Worm (Caenorhabditis elegans) whole organism, late embryonic: Measurements from ENCODE around the gene C16D9.5.

Source experiments
- C08G9.2 ChIP-seq: sonication (generic microtip); optimal IDR thresholded peaks from 2 replicates; lab custom pipeline; 2016; ENCODE audit warnings: mild to moderate bottlenecking, missing genetic modification characterization, moderate library complexity, missing compliant biosample characterization
- C38D4.7 ChIP-seq: fragments of 200-800 bp; sonication (Bioruptor generic); optimal IDR thresholded peaks from 2 replicates; lab custom pipeline; 2018; ENCODE audit warnings: mild to moderate bottlenecking, missing genetic modification characterization, moderate library complexity, missing compliant biosample characterization
- K02D7.2 ChIP-seq: sonication (generic microtip); optimal IDR thresholded peaks from 2 replicates; lab custom pipeline; 2017; ENCODE audit warnings: mild to moderate bottlenecking, missing genetic modification characterization, missing compliant biosample characterization
- ahr-1 ChIP-seq: sonication (generic microtip); optimal IDR thresholded peaks from 2 replicates; lab custom pipeline; 2016; ENCODE audit warnings: missing genetic modification characterization, missing compliant biosample characterization
- ama-1 ChIP-seq: fragments of 150-350 bp; optimal IDR thresholded peaks from 2 replicates; lab custom pipeline; 2014
- ceh-14 ChIP-seq: sonication (generic microtip); optimal IDR thresholded peaks from 2 replicates; lab custom pipeline; 2016; ENCODE audit warnings: missing genotype, missing genetic modification characterization, missing compliant biosample characterization
- ceh-2 ChIP-seq: sonication (generic microtip); optimal IDR thresholded peaks from 2 replicates; lab custom pipeline; 2016; ENCODE audit warnings: missing genotype, missing genetic modification characterization, missing compliant biosample characterization
- ceh-30 ChIP-seq: fragments of 150-350 bp; optimal IDR thresholded peaks from 2 replicates; lab custom pipeline; 2014; ENCODE audit warnings: missing biosample characterization, missing genetic modification characterization
- ceh-6 ChIP-seq: fragments of 200-800 bp; sonication (Bioruptor generic); optimal IDR thresholded peaks from 2 replicates; lab custom pipeline; 2018; ENCODE audit warnings: mild to moderate bottlenecking, missing genetic modification characterization, missing compliant biosample characterization
- ceh-9 ChIP-seq: sonication (generic microtip); optimal IDR thresholded peaks from 2 replicates; lab custom pipeline; 2016; ENCODE audit warnings: mild to moderate bottlenecking, missing genetic modification characterization, inconsistent platforms, missing compliant biosample characterization
- dve-1 ChIP-seq: sonication (generic microtip); optimal IDR thresholded peaks from 2 replicates; lab custom pipeline; 2017; ENCODE audit warnings: antibody characterized with exemption, mild to moderate bottlenecking, missing genetic modification characterization, missing compliant biosample characterization
- elt-2 ChIP-seq: sonication (generic microtip); optimal IDR thresholded peaks from 2 replicates; lab custom pipeline; 2016; ENCODE audit warnings: missing genetic modification reagents, missing genetic modification characterization, missing compliant biosample characterization
- elt-4 ChIP-seq: sonication (generic microtip); optimal IDR thresholded peaks from 2 replicates; lab custom pipeline; 2016; ENCODE audit warnings: missing genetic modification characterization, missing compliant biosample characterization
- ets-4 ChIP-seq: sonication (generic microtip); optimal IDR thresholded peaks from 2 replicates; lab custom pipeline; 2016; ENCODE audit warnings: missing genetic modification characterization, missing compliant biosample characterization
- fkh-10 ChIP-seq: fragments of 150-350 bp; optimal IDR thresholded peaks from 2 replicates; lab custom pipeline; 2014; ENCODE audit warnings: missing biosample characterization, missing genetic modification reagents, missing genetic modification characterization
- fkh-6 ChIP-seq: sonication (generic microtip); optimal IDR thresholded peaks from 2 replicates; lab custom pipeline; 2016; ENCODE audit warnings: missing genetic modification characterization, missing compliant biosample characterization
- hlh-30 ChIP-seq: sonication (generic microtip); optimal IDR thresholded peaks from 2 replicates; lab custom pipeline; 2017; ENCODE audit warnings: antibody characterized with exemption, missing genetic modification characterization, missing compliant biosample characterization; ENCODE audit not compliant: insufficient read depth
- hlh-8 ChIP-seq: sonication (generic microtip); optimal IDR thresholded peaks from 2 replicates; lab custom pipeline; 2016; ENCODE audit warnings: missing genotype, missing genetic modification characterization, missing compliant biosample characterization
- madf-2 ChIP-seq: sonication (generic microtip); optimal IDR thresholded peaks from 2 replicates; lab custom pipeline; 2017; ENCODE audit warnings: missing genetic modification characterization, missing compliant biosample characterization
- nfya-1 ChIP-seq: sonication (generic microtip); optimal IDR thresholded peaks from 2 replicates; lab custom pipeline; 2017; ENCODE audit warnings: missing genetic modification characterization, mild to moderate bottlenecking, missing compliant biosample characterization, antibody characterized with exemption, moderate library complexity
- nhr-232 ChIP-seq: sonication (generic microtip); optimal IDR thresholded peaks from 2 replicates; lab custom pipeline; 2016; ENCODE audit warnings: missing genetic modification characterization, missing compliant biosample characterization
- odd-2 ChIP-seq: sonication (generic microtip); optimal IDR thresholded peaks from 2 replicates; lab custom pipeline; 2017; ENCODE audit warnings: antibody characterized with exemption, mild to moderate bottlenecking, missing genetic modification characterization, missing compliant biosample characterization
- pag-3 ChIP-seq: sonication (generic microtip); optimal IDR thresholded peaks from 2 replicates; lab custom pipeline; 2016; ENCODE audit warnings: missing compliant biosample characterization, missing genetic modification characterization, borderline replicate concordance
- pat-9 ChIP-seq: fragments of 200-800 bp; sonication (Bioruptor generic); optimal IDR thresholded peaks from 2 replicates; lab custom pipeline; 2018; ENCODE audit warnings: mild to moderate bottlenecking, missing genetic modification characterization, moderate library complexity, missing compliant biosample characterization
- pha-2 ChIP-seq: sonication (generic microtip); optimal IDR thresholded peaks from 2 replicates; lab custom pipeline; 2017; ENCODE audit warnings: mild to moderate bottlenecking, missing genetic modification characterization, missing compliant biosample characterization
- pha-4 ChIP-seq: fragments of 150-350 bp; optimal IDR thresholded peaks from 2 replicates; lab custom pipeline; 2018; ENCODE audit warnings: missing biosample characterization, missing genetic modification reagents, missing genetic modification characterization
- pqm-1 ChIP-seq: sonication (generic microtip); optimal IDR thresholded peaks from 2 replicates; lab custom pipeline; 2016; ENCODE audit warnings: missing genetic modification characterization, missing compliant biosample characterization
- sdc-2 ChIP-seq: sonication (generic microtip); optimal IDR thresholded peaks from 2 replicates; lab custom pipeline; 2016; ENCODE audit warnings: missing genotype, missing genetic modification characterization, missing compliant biosample characterization
- sox-2 ChIP-seq: fragments of 200-800 bp; sonication (Bioruptor generic); IDR thresholded peaks from 2 replicates; pipeline ENCODE4 v1.3.6; 2022; ENCODE audit warnings: missing genetic modification reagents, missing genetic modification characterization, missing compliant biosample characterization
- tbx-2 ChIP-seq: sonication (generic microtip); optimal IDR thresholded peaks from 2 replicates; lab custom pipeline; 2016; ENCODE audit warnings: missing genetic modification characterization, missing compliant biosample characterization
- tbx-7 ChIP-seq: sonication (generic microtip); optimal IDR thresholded peaks from 2 replicates; lab custom pipeline; 2016; ENCODE audit warnings: missing genotype, missing genetic modification characterization, missing compliant biosample characterization
- ttx-3 ChIP-seq: sonication (generic microtip); optimal IDR thresholded peaks from 2 replicates; lab custom pipeline; 2016; ENCODE audit warnings: missing genetic modification reagents, missing genetic modification characterization, missing compliant biosample characterization
- unc-42 ChIP-seq: sonication (generic microtip); optimal IDR thresholded peaks from 2 replicates; lab custom pipeline; 2016; ENCODE audit warnings: missing genotype, missing genetic modification characterization, missing compliant biosample characterization

The C16D9.5 gene

ce11 chrV:8271995-8272394 lies 26.6 kb upstream of the C16D9.5 start, which contains the start of gene asp-5:
Gene asp-5, plus strand, starts transcription at chrV:8272385.
- TF ChIP-seq elt-2 (tag; lab: Kevin White, UChicago) (peak; percentile 34), madf-2 (no peak)
- TF ChIP-seq, all 69 proteins: peak for 1

- TF ChIP-seq pat-9 (tag; lab: Kevin White, UChicago) (no peak), tbx-2 (tag; lab: Kevin White, UChicago) (no peak), unc-42 (tag; lab: Kevin White, UChicago) (no peak), ceh-30 (tag; lab: Kevin White, UChicago) (no peak), ceh-6 (no peak), ttx-3 (tag; lab: Kevin White, UChicago) (no peak), C08G9.2 (tag; lab: Kevin White, UChicago) (no peak), ahr-1 (tag; lab: Kevin White, UChicago) (no peak), ets-4 (no peak)
Observed at ce11 chrV:8271395-8271794, 26.0 kb upstream of the C16D9.5 start.

DNA sequence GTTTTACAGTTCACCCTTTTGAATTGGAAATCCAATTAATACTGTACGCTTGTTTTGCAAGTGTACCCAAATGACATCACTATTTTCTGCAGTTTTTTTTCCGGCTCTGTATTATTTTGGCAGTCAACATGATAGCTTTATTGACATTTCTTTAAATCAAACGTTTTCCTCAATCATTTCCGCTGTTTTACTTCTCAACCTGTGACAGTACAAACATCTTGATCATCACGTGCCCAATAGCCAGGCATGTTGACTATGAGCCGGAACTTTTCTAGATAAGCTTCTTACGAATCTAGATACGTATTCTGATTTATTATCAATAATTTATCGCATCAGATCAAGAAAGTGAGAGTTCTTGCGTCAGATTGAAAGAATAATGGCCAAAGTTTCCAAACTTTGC lies 24.5 kb upstream of the C16D9.5 start:
- TF ChIP-seq ceh-14 (tag; lab: Kevin White, UChicago) (no peak), hlh-8 (tag; lab: Kevin White, UChicago) (no peak), ceh-9 (no peak), odd-2 (no peak), unc-42 (tag; lab: Kevin White, UChicago) (no peak), K02D7.2 (tag; lab: Kevin White, UChicago) (no peak), sdc-2 (tag; lab: Kevin White, UChicago) (no peak), sox-2 (GFP tag; lab: Robert Waterston, UW) (no peak), fkh-10 (GFP tag; lab: Kevin White, UChicago) (no peak)

DNA sequence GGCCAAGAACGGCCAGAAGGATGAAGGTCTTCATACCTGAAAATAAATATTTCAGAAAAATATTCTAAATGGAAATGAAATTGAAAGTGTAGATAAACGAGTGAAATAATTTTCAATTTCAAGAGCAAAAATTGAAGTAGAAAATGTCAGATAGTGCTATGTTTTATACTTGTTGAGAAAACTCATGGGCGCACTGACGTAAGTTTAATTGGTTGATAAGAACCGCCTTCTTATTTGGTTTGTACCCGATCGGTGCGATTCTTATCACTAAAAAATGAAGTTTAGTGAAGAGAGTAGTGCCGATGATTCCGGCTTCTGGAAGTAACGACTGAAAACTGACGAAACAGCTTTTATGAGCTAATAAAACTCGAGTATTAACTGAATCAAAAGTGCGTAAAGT lies 23.5 kb upstream of the C16D9.5 start, which contains the start of the genes asp-6 and asp-12:
Gene asp-6, minus strand, starts transcription at position 36 of the 400 bp plus-strand sequence.
Gene asp-12, plus strand, starts transcription at position 309 of the 400 bp plus-strand sequence.
- TF ChIP-seq elt-2 (tag; lab: Kevin White, UChicago) (peak; percentile 46), pqm-1 (tag; lab: Kevin White, UChicago) (peak; percentile 2), tbx-7 (tag; lab: Kevin White, UChicago) (no peak)
- TF ChIP-seq, all 69 proteins: peak for 2

DNA sequence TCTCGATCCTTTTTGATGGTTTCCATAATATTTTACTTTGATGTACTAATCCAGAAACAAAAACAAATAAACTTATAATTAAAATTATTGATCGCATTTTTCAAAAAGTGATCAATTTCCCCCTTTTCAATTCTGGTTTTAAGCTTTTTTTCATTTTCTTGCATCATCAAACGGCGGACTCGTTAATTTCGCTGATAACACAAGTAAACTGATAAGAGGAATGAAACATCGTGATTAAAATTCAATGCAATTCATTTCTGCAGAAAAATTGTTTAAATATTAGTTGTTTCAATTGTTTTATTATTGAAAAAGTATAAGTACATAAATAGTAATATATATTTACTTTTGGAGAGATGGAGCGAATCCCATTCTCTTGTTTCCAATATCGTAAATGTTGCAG lies 21.9 kb upstream of the C16D9.5 start:
- peak; percentile 77 for TF ChIP-seq elt-2 (tag; lab: Kevin White, UChicago)
- TF ChIP-seq dve-1 (tag; lab: Kevin White, UChicago) = no peak

DNA sequence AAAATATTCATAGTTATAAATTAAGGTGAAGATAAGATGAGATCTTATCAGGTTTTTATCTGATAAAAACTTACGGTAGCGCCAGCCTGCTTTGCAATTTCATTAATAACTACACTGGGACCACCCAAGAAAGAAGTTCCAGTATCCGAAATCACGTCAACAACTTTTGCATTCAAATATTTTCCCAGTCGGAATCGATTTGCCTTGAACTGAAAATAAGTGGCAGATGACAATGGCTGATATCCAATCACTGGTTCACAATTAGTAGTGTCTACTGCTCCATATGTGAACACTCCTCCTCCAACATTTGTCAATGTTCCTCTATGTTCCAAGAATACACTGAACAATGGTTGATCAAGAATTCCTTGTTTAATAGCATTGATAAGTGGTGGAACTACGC lies 20.9 kb upstream of the C16D9.5 start, which contains the start of gene F21F8.5:
Gene F21F8.5, minus strand, starts transcription at position 101 of the 400 bp plus-strand sequence.
- TF ChIP-seq pag-3 (tag; lab: Kevin White, UChicago) (no peak), C08G9.2 (tag; lab: Kevin White, UChicago) (no peak)

DNA sequence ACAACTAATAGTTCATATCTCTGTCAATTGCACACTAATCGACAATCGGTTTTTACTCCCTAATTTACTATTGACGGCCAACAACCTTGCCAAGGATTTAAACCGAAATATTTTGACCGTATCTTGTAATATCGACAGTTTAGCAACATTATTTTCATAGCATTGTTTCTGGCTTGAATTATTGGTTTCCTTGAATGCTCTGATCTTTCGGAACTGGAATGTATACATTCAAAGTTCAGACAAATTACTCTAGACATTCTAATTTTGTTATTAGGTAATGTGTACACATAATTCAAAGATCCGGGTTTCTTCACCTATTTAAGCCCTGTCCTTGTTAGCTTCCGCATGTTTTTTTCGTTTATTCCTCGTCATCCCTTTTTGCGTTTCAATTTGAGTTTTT lies 18.6 kb upstream of the C16D9.5 start, which contains the start of gene C16D9.9:
Gene C16D9.9, plus strand, starts transcription at position 301 of the 400 bp plus-strand sequence.
- TF ChIP-seq elt-2 (tag; lab: Kevin White, UChicago) (no peak), odd-2 (no peak), pha-2 (tag; lab: Kevin White, UChicago) (no peak), ahr-1 (tag; lab: Kevin White, UChicago) (no peak), ama-1 (lab: Kevin White, UChicago) (no peak), fkh-6 (no peak), pha-4 (tag; lab: Kevin White, UChicago) (no peak), elt-4 (tag; lab: Kevin White, UChicago) (no peak), hlh-30 (tag; lab: Kevin White, UChicago) (no peak), ceh-2 (tag; lab: Kevin White, UChicago) (no peak), C38D4.7 (GFP tag; lab: Kevin White, UChicago) (no peak), tbx-7 (tag; lab: Kevin White, UChicago) (no peak), fkh-10 (GFP tag; lab: Kevin White, UChicago) (no peak), nfya-1 (tag; lab: Kevin White, UChicago) (no peak), unc-42 (tag; lab: Kevin White, UChicago) (no peak), C08G9.2 (tag; lab: Kevin White, UChicago) (no peak), ttx-3 (tag; lab: Kevin White, UChicago) (no peak), ets-4 (no peak), nhr-232 (tag; lab: Kevin White, UChicago) (no peak)
